Worm (Caenorhabditis elegans): ENCODE data around the gene srh-137.

The srh-137 gene

ce11 chrV:16675553-16675952, 40.9 kb downstream of the srh-137 start, which contains the start of gene srz-1:
Gene srz-1 (plus strand): TSS chrV:16675853.
- no peak for TF ChIP-seq lin-39 (tag; optimal IDR thresholded peaks at IDR 0.05)
- TF ChIP-seq nfya-1 (tag; optimal IDR thresholded peaks at IDR 0.05; ENCODE audit: insufficient read depth): no peak
- no peak for TF ChIP-seq unc-62 (GFP tag; optimal IDR thresholded peaks at IDR 0.05)
- TF ChIP-seq egl-27 (tag; optimal IDR thresholded peaks at IDR 0.05): no peak
- TF ChIP-seq unc-39 (tag; optimal IDR thresholded peaks at IDR 0.05): no peak
- TF ChIP-seq nhr-25 (tag; optimal IDR thresholded peaks at IDR 0.05): no peak
- no peak for TF ChIP-seq fkh-2 (tag; optimal IDR thresholded peaks at IDR 0.05)
- no peak for TF ChIP-seq elt-1 (tag; optimal IDR thresholded peaks at IDR 0.05)
- no peak for TF ChIP-seq elt-2 (tag; optimal IDR thresholded peaks at IDR 0.05)

ce11 chrV:16674399-16674798, 42.1 kb downstream of the srh-137 start:
- TF ChIP-seq ama-1 (optimal IDR thresholded peaks at IDR 0.05): no peak
- TF ChIP-seq nhr-43 (tag; optimal IDR thresholded peaks at IDR 0.05; ENCODE audit: poor library complexity, severe bottlenecking): no peak
- no peak for TF ChIP-seq nhr-67 (tag; optimal IDR thresholded peaks at IDR 0.05)
- TF ChIP-seq hmg-11 (tag; optimal IDR thresholded peaks at IDR 0.05): no peak
- no peak for TF ChIP-seq lsy-12 (tag; optimal IDR thresholded peaks at IDR 0.05)
- TF ChIP-seq sea-2 (GFP tag; optimal IDR thresholded peaks at IDR 0.05): no peak
- TF ChIP-seq tbx-2 (tag; optimal IDR thresholded peaks at IDR 0.05): no peak
- no peak for TF ChIP-seq nhr-237 (tag; optimal IDR thresholded peaks at IDR 0.05)
- TF ChIP-seq nhr-11 (tag; optimal IDR thresholded peaks at IDR 0.05): no peak
- TF ChIP-seq nhr-77 (tag; optimal IDR thresholded peaks at IDR 0.05): no peak
- no peak for TF ChIP-seq elt-2 (tag; optimal IDR thresholded peaks at IDR 0.05)
- TF ChIP-seq fkh-2 (tag; optimal IDR thresholded peaks at IDR 0.05): no peak
- no peak for TF ChIP-seq lin-15B (tag; optimal IDR thresholded peaks at IDR 0.05)
- no peak for TF ChIP-seq ZK546.5 (tag; optimal IDR thresholded peaks at IDR 0.05)
- TF ChIP-seq mdl-1 (tag; optimal IDR thresholded peaks at IDR 0.05): no peak

ce11 chrV:16672198-16672597, 44.3 kb downstream of the srh-137 start, which contains the start of gene F14F8.8:
Gene F14F8.8 (minus strand): TSS chrV:16672298.
- TF ChIP-seq ceh-16 (tag; optimal IDR thresholded peaks at IDR 0.05): no peak

- TF ChIP-seq fkh-2 (tag; optimal IDR thresholded peaks at IDR 0.05) (no peak), snpc-4 (tag; optimal IDR thresholded peaks at IDR 0.05) (no peak), elt-1 (tag; optimal IDR thresholded peaks at IDR 0.05) (no peak), pqm-1 (tag; optimal IDR thresholded peaks at IDR 0.05) (no peak), nhr-28 (tag; optimal IDR thresholded peaks at IDR 0.05) (no peak), lsy-12 (tag; optimal IDR thresholded peaks at IDR 0.05) (no peak), ceh-82 (tag; optimal IDR thresholded peaks at IDR 0.05) (no peak), ceh-16 (tag; optimal IDR thresholded peaks at IDR 0.05) (no peak), fos-1 (tag; optimal IDR thresholded peaks at IDR 0.05) (no peak), tbx-2 (tag; optimal IDR thresholded peaks at IDR 0.05) (no peak), R02D3.7 (tag; optimal IDR thresholded peaks at IDR 0.05) (no peak), nhr-76 (tag; optimal IDR thresholded peaks at IDR 0.05) (no peak), unc-62 (GFP tag; optimal IDR thresholded peaks at IDR 0.05) (no peak), elt-3 (tag; optimal IDR thresholded peaks at IDR 0.05) (no peak), nfya-1 (tag; optimal IDR thresholded peaks at IDR 0.05; ENCODE audit: insufficient read depth) (no peak), mml-1 (tag; optimal IDR thresholded peaks at IDR 0.05) (no peak), nhr-237 (tag; optimal IDR thresholded peaks at IDR 0.05) (no peak), nhr-12 (tag; optimal IDR thresholded peaks at IDR 0.05) (no peak), ceh-9 (tag; optimal IDR thresholded peaks at IDR 0.05) (no peak)
Measured at ce11 chrV:16671190-16671589, 45.3 kb downstream of the srh-137 start, which contains the start of gene str-61. Gene str-61 (minus strand): TSS chrV:16671290.

DNA sequence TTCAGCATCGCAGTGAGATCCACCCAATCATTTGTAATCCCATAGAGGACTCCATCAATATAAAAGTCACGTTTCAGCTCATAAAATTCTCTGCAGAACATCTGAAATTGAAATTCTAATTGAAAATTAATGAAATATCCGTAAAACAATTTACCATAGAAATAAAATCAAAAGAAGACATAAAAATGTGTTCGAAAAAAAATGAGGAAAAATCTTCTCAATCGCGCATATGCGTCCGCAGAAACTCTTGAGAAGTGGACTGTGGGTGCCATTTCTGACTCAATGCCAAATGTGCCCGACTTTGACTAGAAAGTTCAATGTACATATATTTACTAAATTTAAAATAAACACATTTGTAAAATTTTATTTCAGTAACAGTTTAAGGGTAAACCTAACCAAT, 48.0 kb downstream of the srh-137 start, which contains the start of gene F14F8.9:
Gene F14F8.9, minus strand, starts transcription at position 101 of the 400 bp plus-strand sequence.
- TF ChIP-seq nfya-1 (tag; optimal IDR thresholded peaks at IDR 0.05; ENCODE audit: insufficient read depth) (no peak), fkh-2 (tag; optimal IDR thresholded peaks at IDR 0.05) (no peak), ceh-9 (tag; optimal IDR thresholded peaks at IDR 0.05) (no peak), pha-4 (tag; optimal IDR thresholded peaks at IDR 0.05) (no peak), nhr-28 (tag; optimal IDR thresholded peaks at IDR 0.05) (no peak), elt-1 (tag; optimal IDR thresholded peaks at IDR 0.05) (no peak), fkh-10 (GFP tag; optimal IDR thresholded peaks at IDR 0.05) (no peak), nhr-43 (tag; optimal IDR thresholded peaks at IDR 0.05; ENCODE audit: poor library complexity, severe bottlenecking) (no peak)
